Worm (Caenorhabditis elegans) whole organism, early embryonic: ENCODE data around the gene srx-111.

Source experiments
- B0310.2 ChIP-seq: sonication (generic microtip); optimal IDR thresholded peaks from 2 replicates; lab custom pipeline; 2016; ENCODE audit warnings: mild to moderate bottlenecking, missing genetic modification characterization, missing compliant biosample characterization
- F13C5.2 ChIP-seq: sonication (generic microtip); optimal IDR thresholded peaks from 2 replicates; lab custom pipeline; 2017; ENCODE audit warnings: mild to moderate bottlenecking, missing genetic modification characterization, inconsistent platforms, missing compliant biosample characterization
- aly-1 ChIP-seq: sonication (generic microtip); optimal IDR thresholded peaks from 2 replicates; lab custom pipeline; 2016; ENCODE audit warnings: missing genetic modification characterization, missing compliant biosample characterization
- ama-1 ChIP-seq: fragments of 150-350 bp; optimal IDR thresholded peaks from 2 replicates; lab custom pipeline; 2014
- ceh-13 ChIP-seq: fragments of 200-800 bp; sonication (Bioruptor generic); optimal IDR thresholded peaks from 2 replicates; lab custom pipeline; 2018; ENCODE audit warnings: mild to moderate bottlenecking, missing genetic modification characterization, missing compliant biosample characterization
- ceh-36 ChIP-seq: sonication (generic microtip); optimal IDR thresholded peaks from 2 replicates; lab custom pipeline; 2016; ENCODE audit warnings: missing genetic modification characterization, inconsistent platforms, missing compliant biosample characterization
- ets-7 ChIP-seq: sonication (generic microtip); optimal IDR thresholded peaks from 2 replicates; lab custom pipeline; 2016; ENCODE audit warnings: missing genotype, missing genetic modification characterization, missing compliant biosample characterization
- flt-1 ChIP-seq: fragments of 200-800 bp; sonication (Bioruptor generic); IDR thresholded peaks from 2 replicates; pipeline ENCODE4 v1.3.6; 2022; ENCODE audit warnings: missing genetic modification characterization, missing compliant biosample characterization
- hmbx-1 ChIP-seq: sonication (generic microtip); optimal IDR thresholded peaks from 2 replicates; lab custom pipeline; 2016; ENCODE audit warnings: mild to moderate bottlenecking, missing genetic modification characterization, missing compliant biosample characterization
- hmg-4 ChIP-seq: fragments of 200-800 bp; sonication (Bioruptor generic); optimal IDR thresholded peaks from 2 replicates; lab custom pipeline; 2018; ENCODE audit warnings: mild to moderate bottlenecking, missing genetic modification characterization, missing compliant biosample characterization
- hnd-1 ChIP-seq: sonication (generic microtip); optimal IDR thresholded peaks from 2 replicates; lab custom pipeline; 2016; ENCODE audit warnings: missing genetic modification characterization, missing compliant biosample characterization
- pes-1 ChIP-seq: fragments of 200-800 bp; sonication (Bioruptor generic); IDR thresholded peaks from 2 replicates; pipeline ENCODE4 v1.3.6; 2022; ENCODE audit warnings: missing genetic modification reagents, missing genetic modification characterization, missing compliant biosample characterization
- scrt-1 ChIP-seq: fragments of 200-800 bp; sonication (Bioruptor generic); IDR thresholded peaks from 2 replicates; pipeline ENCODE4 v1.3.6; 2022; ENCODE audit warnings: missing genetic modification characterization, missing compliant biosample characterization
- sea-1 ChIP-seq: fragments of 200-800 bp; sonication (Bioruptor generic); conservative IDR thresholded peaks from 2 replicates; pipeline ENCODE4 v1.3.6; 2022; ENCODE audit warnings: missing genetic modification characterization, missing compliant biosample characterization
- tbx-11 ChIP-seq: fragments of 200-800 bp; sonication (Bioruptor generic); IDR thresholded peaks from 2 replicates; pipeline ENCODE4 v1.3.6; 2022; ENCODE audit warnings: missing genetic modification characterization, missing compliant biosample characterization
- tbx-37 ChIP-seq: fragments of 200-800 bp; sonication (Bioruptor generic); conservative IDR thresholded peaks from 2 replicates; pipeline ENCODE4 v1.3.6; 2022; ENCODE audit warnings: missing genetic modification reagents, missing genetic modification characterization, missing compliant biosample characterization
- tra-4 ChIP-seq: sonication (generic microtip); optimal IDR thresholded peaks from 2 replicates; lab custom pipeline; 2017; ENCODE audit warnings: missing genetic modification characterization, missing compliant biosample characterization

srx-111 gene

ce11 chrII:3764486-3764885 lies 6.9 kb downstream of the srx-111 start, which contains the start of gene srx-112:
srx-112 (minus strand) TSS chrII:3764586.
- TF ChIP-seq aly-1 (tag; lab: Kevin White, UChicago) (no peak), ceh-36 (no peak), ets-7 (tag; lab: Kevin White, UChicago) (no peak), sea-1 (GFP tag; lab: Robert Waterston, UW) (no peak), flt-1 (GFP tag; lab: Robert Waterston, UW) (no peak), hmbx-1 (tag; lab: Kevin White, UChicago) (no peak), tbx-11 (GFP tag; lab: Robert Waterston, UW) (no peak), hnd-1 (tag; lab: Kevin White, UChicago) (no peak), scrt-1 (GFP tag; lab: Robert Waterston, UW) (no peak), pes-1 (no peak)

DNA sequence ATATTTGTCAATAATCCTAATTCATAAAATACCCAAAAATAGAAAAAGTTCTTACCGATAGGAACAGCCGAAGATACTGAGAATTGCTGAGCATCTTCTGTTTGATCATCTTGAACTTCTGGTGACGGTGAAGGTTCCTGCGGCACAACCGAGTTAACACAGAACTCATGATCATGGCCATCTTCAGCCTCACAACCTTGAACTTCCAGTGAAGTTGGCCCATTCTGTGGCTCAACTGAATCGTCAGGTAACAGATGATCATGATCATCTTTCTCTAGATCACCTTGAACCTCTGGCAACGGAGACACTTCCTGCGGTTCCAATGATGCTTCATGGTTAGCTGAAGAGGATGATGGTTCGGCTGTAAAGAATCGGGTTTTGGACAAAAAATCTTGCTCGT lies 14.0 kb downstream of the srx-111 start:
- no peak for TF ChIP-seq ets-7 (tag; lab: Kevin White, UChicago)

DNA sequence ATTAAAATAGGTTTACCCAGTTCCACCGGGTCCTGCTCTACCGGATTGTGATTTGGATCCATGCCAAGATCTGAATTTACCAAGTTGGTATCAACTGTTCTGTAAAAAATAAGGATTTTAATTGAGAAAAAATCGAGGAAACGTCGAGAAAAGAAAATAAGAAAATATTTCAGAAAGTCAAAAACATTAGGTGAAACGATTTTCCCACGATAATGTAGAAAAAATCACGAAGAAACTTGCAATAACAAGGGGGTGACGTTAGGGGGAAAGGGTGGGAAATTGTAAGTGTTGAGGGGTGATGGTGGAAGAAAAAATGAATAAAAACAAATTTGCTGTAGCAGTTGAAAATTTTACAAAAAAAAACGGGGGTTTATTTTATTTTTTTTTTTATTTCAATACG lies 15.5 kb downstream of the srx-111 start, which contains the start of gene T24E12.10:
TSS of gene T24E12.10 (minus strand) at position 101 of the 400 bp plus-strand sequence.
- TF ChIP-seq sea-1 (GFP tag; lab: Robert Waterston, UW) (no peak), hmbx-1 (tag; lab: Kevin White, UChicago) (no peak), pes-1 (no peak), ceh-13 (no peak), flt-1 (GFP tag; lab: Robert Waterston, UW) (no peak), ets-7 (tag; lab: Kevin White, UChicago) (no peak), hmg-4 (GFP tag; lab: Kevin White, UChicago) (no peak), aly-1 (tag; lab: Kevin White, UChicago) (no peak), tra-4 (no peak), hnd-1 (tag; lab: Kevin White, UChicago) (no peak), tbx-37 (GFP tag; lab: Robert Waterston, UW) (no peak), ceh-36 (no peak), tbx-11 (GFP tag; lab: Robert Waterston, UW) (no peak), ama-1 (lab: Kevin White, UChicago) (no peak), F13C5.2 (tag; lab: Kevin White, UChicago) (no peak), scrt-1 (GFP tag; lab: Robert Waterston, UW) (no peak)

ce11 chrII:3775719-3776118 lies 18.1 kb downstream of the srx-111 start, which contains the start of gene T24E12.3:
T24E12.3 (plus strand) TSS chrII:3776019.
- TF ChIP-seq F13C5.2 (tag; lab: Kevin White, UChicago) (no peak), tra-4 (no peak), scrt-1 (GFP tag; lab: Robert Waterston, UW) (no peak), B0310.2 (tag; lab: Kevin White, UChicago) (no peak), hmbx-1 (tag; lab: Kevin White, UChicago) (no peak), hnd-1 (tag; lab: Kevin White, UChicago) (no peak), aly-1 (tag; lab: Kevin White, UChicago) (no peak), tbx-37 (GFP tag; lab: Robert Waterston, UW) (no peak), flt-1 (GFP tag; lab: Robert Waterston, UW) (no peak), hmg-4 (GFP tag; lab: Kevin White, UChicago) (no peak), ama-1 (lab: Kevin White, UChicago) (no peak), tbx-11 (GFP tag; lab: Robert Waterston, UW) (no peak), ceh-36 (no peak), pes-1 (no peak)

DNA sequence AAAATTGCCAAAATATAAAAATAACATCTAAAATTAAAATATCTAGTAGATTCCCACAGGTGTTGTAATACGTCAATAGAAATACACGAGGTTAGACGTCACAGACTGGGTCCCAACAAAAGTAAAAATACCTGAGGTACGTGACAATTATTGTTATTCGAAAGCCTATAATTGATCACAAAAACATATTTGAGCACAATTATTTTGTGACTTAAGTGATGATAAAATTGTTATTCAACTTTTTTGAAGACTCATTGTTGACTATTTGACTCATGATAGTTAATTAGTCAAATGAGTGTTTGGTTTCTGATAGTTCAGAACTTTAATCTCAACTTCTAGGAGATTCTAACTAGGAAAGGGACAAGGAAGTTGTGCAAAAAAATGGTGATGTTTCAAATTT lies 20.2 kb downstream of the srx-111 start:
- no peak for TF ChIP-seq aly-1 (tag; lab: Kevin White, UChicago)
- TF ChIP-seq tra-4, result no peak
- no peak for TF ChIP-seq B0310.2 (tag; lab: Kevin White, UChicago)
- TF ChIP-seq pes-1, result no peak
- TF ChIP-seq ceh-13, result no peak
- TF ChIP-seq ceh-36, result no peak
- TF ChIP-seq F13C5.2 (tag; lab: Kevin White, UChicago), result no peak
- TF ChIP-seq scrt-1 (GFP tag; lab: Robert Waterston, UW), result no peak
- no peak for TF ChIP-seq ama-1 (lab: Kevin White, UChicago)
- no peak for TF ChIP-seq tbx-37 (GFP tag; lab: Robert Waterston, UW)
- TF ChIP-seq ets-7 (tag; lab: Kevin White, UChicago), result no peak
- no peak for TF ChIP-seq sea-1 (GFP tag; lab: Robert Waterston, UW)
- TF ChIP-seq hmbx-1 (tag; lab: Kevin White, UChicago), result no peak

DNA sequence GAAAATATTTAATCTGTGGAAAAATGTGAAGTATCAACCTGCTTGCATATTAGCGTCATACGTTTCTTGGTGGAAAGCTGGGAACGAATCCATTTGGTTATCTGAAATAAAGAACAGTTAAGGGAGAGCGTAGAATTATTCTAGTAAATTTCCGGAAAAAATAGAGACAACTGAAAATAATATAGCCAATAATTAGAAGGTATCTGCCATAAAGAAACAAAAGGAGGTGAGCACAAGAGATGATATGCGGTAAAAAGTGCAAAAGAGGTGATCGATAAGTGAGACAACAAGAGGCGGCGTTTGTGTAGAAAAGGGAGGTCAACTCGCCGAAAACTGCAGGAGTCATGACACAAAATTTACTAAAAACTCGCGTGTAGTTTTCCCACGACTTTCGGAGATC lies 21.9 kb downstream of the srx-111 start, which contains the start of gene T24E12.11:
TSS of gene T24E12.11 (minus strand) at position 101 of the 400 bp plus-strand sequence.
- no peak for TF ChIP-seq hmg-4 (GFP tag; lab: Kevin White, UChicago)
- no peak for TF ChIP-seq tra-4
- TF ChIP-seq sea-1 (GFP tag; lab: Robert Waterston, UW), result no peak
- no peak for TF ChIP-seq scrt-1 (GFP tag; lab: Robert Waterston, UW)
- no peak for TF ChIP-seq F13C5.2 (tag; lab: Kevin White, UChicago)
- TF ChIP-seq hnd-1 (tag; lab: Kevin White, UChicago), result no peak
- TF ChIP-seq aly-1 (tag; lab: Kevin White, UChicago), result no peak
- no peak for TF ChIP-seq tbx-37 (GFP tag; lab: Robert Waterston, UW)
- no peak for TF ChIP-seq ets-7 (tag; lab: Kevin White, UChicago)
- TF ChIP-seq tbx-11 (GFP tag; lab: Robert Waterston, UW), result no peak
- TF ChIP-seq pes-1, result no peak
- no peak for TF ChIP-seq ama-1 (lab: Kevin White, UChicago)
- TF ChIP-seq hmbx-1 (tag; lab: Kevin White, UChicago), result no peak
- TF ChIP-seq flt-1 (GFP tag; lab: Robert Waterston, UW), result no peak
- no peak for TF ChIP-seq B0310.2 (tag; lab: Kevin White, UChicago)
- TF ChIP-seq ceh-13, result no peak
- TF ChIP-seq ceh-36, result no peak

ce11 chrII:3781238-3781637 lies 23.6 kb downstream of the srx-111 start:
- TF ChIP-seq aly-1 (tag; lab: Kevin White, UChicago) (no peak), hmg-4 (GFP tag; lab: Kevin White, UChicago) (no peak), tbx-11 (GFP tag; lab: Robert Waterston, UW) (no peak), ama-1 (lab: Kevin White, UChicago) (no peak), sea-1 (GFP tag; lab: Robert Waterston, UW) (no peak), ceh-13 (no peak), hnd-1 (tag; lab: Kevin White, UChicago) (no peak), ceh-36 (no peak), flt-1 (GFP tag; lab: Robert Waterston, UW) (no peak), tra-4 (no peak), B0310.2 (tag; lab: Kevin White, UChicago) (no peak), F13C5.2 (tag; lab: Kevin White, UChicago) (no peak), ets-7 (tag; lab: Kevin White, UChicago) (no peak)
